Fruit fly (Drosophila melanogaster) S2 (cell line): ENCODE results near the gene CG43446.

Experiments used
- CG8478 ChIP-seq: fragments of >200 bp; optimal IDR thresholded peaks from 2 replicates; lab custom pipeline; 2018
- CTCF ChIP-seq, 2 experiments: fragments of >200 bp; optimal IDR thresholded peaks; 2 replicates each; lab custom pipeline; 2018

DNA sequence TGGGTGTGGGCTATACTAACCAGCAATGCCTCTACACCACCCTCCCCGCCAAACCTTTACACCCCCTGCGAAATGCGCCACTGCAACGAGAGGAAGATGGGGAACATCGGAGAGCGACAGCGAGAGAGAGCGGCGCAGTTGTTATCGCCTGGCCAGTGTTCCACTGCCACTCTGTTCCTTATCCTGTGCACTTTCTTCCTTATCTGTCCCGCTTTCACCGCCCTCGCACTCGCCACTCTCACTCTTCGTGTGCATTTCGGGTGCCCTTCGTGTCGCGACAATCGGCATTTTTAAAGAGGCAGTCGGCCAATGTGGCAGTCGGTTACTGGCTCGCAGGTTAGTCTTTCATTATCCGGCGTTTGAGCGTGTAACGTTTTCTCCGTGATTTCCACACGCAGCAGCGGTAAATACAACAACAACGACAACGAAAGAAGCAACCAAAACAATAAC is 9.9 kb downstream of the CG43446 start, which contains the start of gene Calx:
- TF ChIP-seq CG8478 (lab: Kevin White, UChicago) (no peak), CTCF (optimal IDR thresholded peaks at IDR 0.05; lab: Kevin White, UChicago) (no peak)
